Fruit fly (Drosophila melanogaster): ENCODE data around the gene ScsbetaA.

The ScsbetaA gene

dm6 chr3R:8984602-8985074, 46.1 kb downstream of the ScsbetaA start, which contains the start of gene CG11970 (continued):
- TF ChIP-seq ap (GFP tag; IDR thresholded peaks at IDR 0.05) (no peak), Mrtf (GFP tag; IDR thresholded peaks at IDR 0.05) (no peak), run (tag; optimal IDR thresholded peaks at IDR 0.05) (no peak), CG3407 (GFP tag; optimal IDR thresholded peaks at IDR 0.05) (no peak), lilli (GFP tag; optimal IDR thresholded peaks at IDR 0.05) (peak; percentile 56), CG3838 (GFP tag; optimal IDR thresholded peaks at IDR 0.05) (no peak), CG5180 (GFP tag; optimal IDR thresholded peaks at IDR 0.05) (no peak), Meics (GFP tag; optimal IDR thresholded peaks at IDR 0.05) (no peak), pum (GFP tag; optimal IDR thresholded peaks at IDR 0.05) (peak; percentile 21), CG11085 (GFP tag; IDR thresholded peaks at IDR 0.05) (0 out of 2 replicates have a peak, but pooled peaks have one; percentile 44), Ravus (GFP tag; IDR thresholded peaks at IDR 0.05) (no peak), CkIIα-i1 (GFP tag; IDR thresholded peaks at IDR 0.05) (no peak), CG30020 (tag; optimal IDR thresholded peaks at IDR 0.05) (peak; percentile 52), unc-4 (GFP tag; IDR thresholded peaks at IDR 0.05; ENCODE audit: partially characterized antibody) (peak; percentile 40; the same call in 1 of the 2 replicates), gt (GFP tag; IDR thresholded peaks at IDR 0.05) (no peak), caup (GFP tag; optimal IDR thresholded peaks at IDR 0.05; ENCODE audit: severe bottlenecking) (no peak), Dp (GFP tag; optimal IDR thresholded peaks at IDR 0.05) (peak; percentile 73), CG8944 (GFP tag; optimal IDR thresholded peaks at IDR 0.05) (no peak), z (GFP tag; IDR thresholded peaks at IDR 0.05) (no peak), CG16815 (GFP tag; optimal IDR thresholded peaks at IDR 0.05) (no peak), CG10543 (GFP tag; optimal IDR thresholded peaks at IDR 0.05) (peak; percentile 66), ind (GFP tag; optimal IDR thresholded peaks at IDR 0.05) (peak; percentile 55), CG6791 (GFP tag; IDR thresholded peaks at IDR 0.05; ENCODE audit: partially characterized antibody) (no peak), Taf1 (GFP tag; IDR thresholded peaks at IDR 0.05) (no peak), MTF-1 (GFP tag; optimal IDR thresholded peaks at IDR 0.05; ENCODE audit: borderline replicate concordance) (no peak), CG12155 (GFP tag; optimal IDR thresholded peaks at IDR 0.05) (peak; percentile 34), CG32767 (GFP tag; IDR thresholded peaks at IDR 0.05) (no peak), CG8765 (GFP tag; IDR thresholded peaks at IDR 0.05) (no peak), ERR (GFP tag; optimal IDR thresholded peaks at IDR 0.05) (no peak), CG10565 (GFP tag; optimal IDR thresholded peaks at IDR 0.05) (no peak), sna (GFP tag; IDR thresholded peaks at IDR 0.05; ENCODE audit: partially characterized antibody) (no peak), Ptx1 (GFP tag; IDR thresholded peaks at IDR 0.05) (peak; percentile 49), CG9215 (GFP tag; IDR thresholded peaks at IDR 0.05) (peak; percentile 61), Fer2 (tag; optimal IDR thresholded peaks at IDR 0.05) (peak; percentile 22), schlank (tag; optimal IDR thresholded peaks at IDR 0.05) (no peak), rib (GFP tag; IDR thresholded peaks at IDR 0.05) (no peak), tap (tag; optimal IDR thresholded peaks at IDR 0.05) (no peak), zfh2 (GFP tag; optimal IDR thresholded peaks at IDR 0.05) (peak; percentile 65), dimm (GFP tag; IDR thresholded peaks at IDR 0.05) (no peak), Dek (tag; optimal IDR thresholded peaks at IDR 0.05) (peak; percentile 1), Scr (GFP tag; IDR thresholded peaks at IDR 0.05; ENCODE audit: partially characterized antibody) (peak; percentile 73), CG30431 (GFP tag; optimal IDR thresholded peaks at IDR 0.05) (no peak), tll (GFP tag; optimal IDR thresholded peaks at IDR 0.05) (no peak), CTCF (GFP tag; optimal IDR thresholded peaks at IDR 0.05) (peak; percentile 3), CHES-1-like (GFP tag; optimal IDR thresholded peaks at IDR 0.05) (peak; percentile 35), Nf-YB (GFP tag; optimal IDR thresholded peaks at IDR 0.05) (no peak), Hmx (GFP tag; optimal IDR thresholded peaks at IDR 0.05) (no peak), gem (tag; optimal IDR thresholded peaks at IDR 0.05) (no peak), Dip2 (GFP tag; IDR thresholded peaks at IDR 0.05) (no peak), CG18262 (tag; optimal IDR thresholded peaks at IDR 0.05) (peak; percentile 37), CG34376 (GFP tag; optimal IDR thresholded peaks at IDR 0.05) (peak; percentile 5), CG12104 (GFP tag; optimal IDR thresholded peaks at IDR 0.05) (no peak)
